Worm (Caenorhabditis elegans) whole organism, L2 larva: ENCODE data around the gene C14B9.2.

Experiments
- alr-1 ChIP-seq: fragments of 150-350 bp; optimal IDR thresholded peaks from 2 replicates; lab custom pipeline; 2014; ENCODE audit warnings: missing biosample characterization, missing genetic modification characterization
- lsy-2 ChIP-seq, 2 experiments: fragments of 150-350 bp in 1 of 2; sonication (generic microtip) in 1 of 2; optimal IDR thresholded peaks; 2 replicates each; lab custom pipeline; 2014 to 2017; ENCODE audit warnings: missing biosample characterization in 2 of 2, missing genetic modification characterization in 2 of 2
- ztf-11 ChIP-seq: sonication (generic microtip); optimal IDR thresholded peaks from 2 replicates; lab custom pipeline; 2017; ENCODE audit warnings: missing biosample characterization, missing genetic modification characterization

ce11 chrIII:8185130-8185529 is 51.7 kb downstream of the C14B9.2 start:
- TF ChIP-seq alr-1 (tag; lab: Kevin White, UChicago), result no peak
- no peak for TF ChIP-seq ztf-11
- no peak for TF ChIP-seq lsy-2 (tag; optimal IDR thresholded peaks at IDR 0.05; lab: Kevin White, UChicago)
